Worm (Caenorhabditis elegans) whole organism, young adult: ENCODE data around the gene pigk-1.

Source experiments
- akir-1 ChIP-seq: fragments of 200-800 bp; sonication (Bioruptor generic); optimal IDR thresholded peaks from 2 replicates; lab custom pipeline; 2018; ENCODE audit warnings: mild to moderate bottlenecking, missing genetic modification characterization, moderate library complexity, missing compliant biosample characterization
- madf-3 ChIP-seq: fragments of 200-800 bp; sonication (Bioruptor generic); IDR thresholded peaks from 2 replicates; pipeline ENCODE4 v1.3.6; 2022; ENCODE audit warnings: missing genetic modification reagents, missing genetic modification characterization, missing compliant biosample characterization
- ztf-22 ChIP-seq: fragments of 200-800 bp; sonication (Bioruptor generic); optimal IDR thresholded peaks from 2 replicates; lab custom pipeline; 2018; ENCODE audit warnings: mild to moderate bottlenecking, missing genetic modification characterization, moderate library complexity, missing compliant biosample characterization

The pigk-1 gene

DNA sequence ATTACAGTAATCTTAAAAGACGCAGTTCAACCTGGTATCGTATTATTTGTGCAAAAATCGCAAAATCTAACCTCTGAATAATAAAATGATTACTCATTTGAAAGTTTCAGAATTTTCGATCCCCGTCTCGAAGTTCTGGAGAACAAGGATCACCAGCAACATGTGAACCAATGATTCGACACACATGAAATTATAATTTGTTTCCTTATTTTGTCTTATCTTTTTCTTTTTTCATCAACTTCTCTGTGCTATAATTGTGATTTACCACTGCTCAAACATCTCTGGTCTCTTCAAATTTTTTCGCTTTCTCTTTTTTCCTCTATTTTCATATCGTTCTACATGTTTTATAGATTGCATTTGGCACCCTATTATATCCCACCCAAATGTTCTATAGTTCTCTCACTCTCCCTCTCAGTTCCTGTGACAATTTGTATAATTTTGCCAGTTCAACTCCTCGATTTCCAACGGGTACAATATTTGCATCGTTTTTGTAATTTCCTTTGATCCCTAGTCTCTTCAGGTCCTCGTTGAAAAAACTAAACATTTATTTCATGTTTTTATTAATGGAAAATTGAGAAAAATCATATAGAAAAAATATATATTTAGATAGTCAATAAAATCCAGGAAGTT, 46.7 kb downstream of the pigk-1 start:
- TF ChIP-seq ztf-22 (no peak), madf-3 (GFP tag; lab: Robert Waterston, UW) (0 out of 2 replicates have a peak, but pooled peaks have one; percentile 3), akir-1 (GFP tag; lab: Kevin White, UChicago) (no peak)
